Fruit fly (Drosophila melanogaster) whole organism, embryonic: ENCODE results near the gene ebd1.

Experiments used
- Abd-B ChIP-seq: fragments of 200-800 bp; sonication (Bioruptor generic); optimal IDR thresholded peaks from 2 replicates; lab custom pipeline; 2018; ENCODE audit warnings: missing biosample characterization, mild to moderate bottlenecking, missing genetic modification characterization, moderate library complexity
- Asciz ChIP-seq: fragments of 200-800 bp; sonication (Bioruptor generic); optimal IDR thresholded peaks from 2 replicates; lab custom pipeline; 2017; ENCODE audit warnings: missing biosample characterization, mild to moderate bottlenecking, missing genetic modification characterization, missing genetic modification reagents
- Atf6 ChIP-seq: fragments of 200-800 bp; sonication (Bioruptor generic); IDR thresholded peaks from 2 replicates; pipeline ENCODE4 v1.3.6; 2022; ENCODE audit warnings: missing biosample characterization, missing genetic modification characterization
- Bdp1 ChIP-seq: fragments of 200-800 bp; sonication (Bioruptor generic); optimal IDR thresholded peaks from 3 replicates; lab custom pipeline; 2016; ENCODE audit warnings: missing biosample characterization, missing genetic modification characterization
- BtbVII ChIP-seq: fragments of 200-800 bp; sonication (Bioruptor generic); optimal IDR thresholded peaks from 3 replicates; lab custom pipeline; 2017; ENCODE audit warnings: missing biosample characterization, mild to moderate bottlenecking, missing genetic modification characterization
- CG10267 ChIP-seq: fragments of 200-800 bp; sonication (Bioruptor generic); optimal IDR thresholded peaks from 2 replicates; lab custom pipeline; 2018; ENCODE audit warnings: missing biosample characterization, mild to moderate bottlenecking, missing genetic modification characterization, moderate library complexity
- CG10462 ChIP-seq: fragments of 200-800 bp; sonication (Bioruptor generic); optimal IDR thresholded peaks from 2 replicates; lab custom pipeline; 2016; ENCODE audit warnings: missing biosample characterization, missing genetic modification characterization
- CG10565 ChIP-seq: fragments of 200-800 bp; sonication (Bioruptor generic); optimal IDR thresholded peaks from 3 replicates; lab custom pipeline; 2016; ENCODE audit warnings: missing biosample characterization, mild to moderate bottlenecking, missing genetic modification characterization
- CG11504 ChIP-seq: fragments of 200-800 bp; sonication (Bioruptor generic); optimal IDR thresholded peaks from 3 replicates; lab custom pipeline; 2019; ENCODE audit warnings: missing biosample characterization, mild to moderate bottlenecking, missing genetic modification characterization, moderate library complexity
- CG12942 ChIP-seq: fragments of 200-800 bp; sonication (Bioruptor generic); optimal IDR thresholded peaks from 3 replicates; lab custom pipeline; 2016; ENCODE audit warnings: missing biosample characterization, missing genetic modification characterization
- CG13296 ChIP-seq: fragments of 200-800 bp; sonication (Bioruptor generic); optimal IDR thresholded peaks from 3 replicates; lab custom pipeline; 2018; ENCODE audit warnings: missing biosample characterization, mild to moderate bottlenecking, missing genetic modification characterization
- CG14014 ChIP-seq: fragments of 200-800 bp; sonication (Bioruptor generic); IDR thresholded peaks from 2 replicates; pipeline ENCODE4 v1.3.6; 2022; ENCODE audit warnings: missing biosample characterization, missing genetic modification characterization
- CG14710 ChIP-seq: fragments of 200-800 bp; sonication (Bioruptor generic); optimal IDR thresholded peaks from 3 replicates; lab custom pipeline; 2019; ENCODE audit warnings: missing biosample characterization, mild to moderate bottlenecking, missing genetic modification characterization, moderate library complexity
- CG15269 ChIP-seq: fragments of 200-800 bp; sonication (Bioruptor generic); optimal IDR thresholded peaks from 2 replicates; lab custom pipeline; 2018; ENCODE audit warnings: missing biosample characterization, mild to moderate bottlenecking, missing genetic modification characterization, moderate library complexity
- CG15479 ChIP-seq: fragments of 200-800 bp; sonication (Bioruptor generic); optimal IDR thresholded peaks from 3 replicates; lab custom pipeline; 2019; ENCODE audit warnings: missing biosample characterization, mild to moderate bottlenecking, missing genetic modification characterization, moderate library complexity
- CG1647 ChIP-seq: fragments of 200-800 bp; sonication (Bioruptor generic); optimal IDR thresholded peaks from 3 replicates; lab custom pipeline; 2016; ENCODE audit warnings: missing biosample characterization, missing genetic modification characterization
- CG16815 ChIP-seq: fragments of 200-800 bp; sonication (Bioruptor generic); optimal IDR thresholded peaks from 3 replicates; lab custom pipeline; 2017; ENCODE audit warnings: missing biosample characterization, mild to moderate bottlenecking, missing genetic modification characterization
- CG17385 ChIP-seq: fragments of 200-800 bp; sonication (Bioruptor generic); optimal IDR thresholded peaks from 3 replicates; lab custom pipeline; 2018; ENCODE audit warnings: missing biosample characterization, mild to moderate bottlenecking, missing genetic modification characterization
- CG17829 ChIP-seq: fragments of 200-800 bp; optimal IDR thresholded peaks from 2 replicates; lab custom pipeline; 2019; ENCODE audit warnings: missing biosample characterization, mild to moderate bottlenecking, missing genetic modification characterization, moderate library complexity
- CG31224 ChIP-seq: fragments of 200-800 bp; sonication (Bioruptor generic); IDR thresholded peaks from 2 replicates; pipeline ENCODE4 v1.3.6; 2022; ENCODE audit warnings: missing biosample characterization, missing genetic modification characterization
- CG32532 ChIP-seq: fragments of 200-800 bp; sonication (Bioruptor generic); IDR thresholded peaks from 2 replicates; pipeline ENCODE4 v1.3.6; 2022; ENCODE audit warnings: missing biosample characterization, missing genetic modification characterization
- CG4404 ChIP-seq: fragments of 200-800 bp; sonication (Bioruptor generic); IDR thresholded peaks from 2 replicates; pipeline ENCODE4 v1.3.6; 2022; ENCODE audit warnings: missing biosample characterization, missing genetic modification characterization
- CG6765 ChIP-seq: fragments of 200-800 bp; sonication (Bioruptor generic); optimal IDR thresholded peaks from 3 replicates; lab custom pipeline; 2017; ENCODE audit warnings: missing biosample characterization, mild to moderate bottlenecking, missing genetic modification characterization
- CG6791 ChIP-seq: fragments of 200-800 bp; sonication (Bioruptor generic); IDR thresholded peaks from 3 replicates; pipeline ENCODE4 v1.3.6; 2022; ENCODE audit warnings: missing biosample characterization, missing genetic modification characterization; ENCODE audit not compliant: partially characterized antibody
- CG7786 ChIP-seq: fragments of 200-800 bp; sonication (Bioruptor generic); optimal IDR thresholded peaks from 2 replicates; lab custom pipeline; 2016; ENCODE audit warnings: missing biosample characterization, missing genetic modification characterization
- CG9876 ChIP-seq: fragments of 200-800 bp; sonication (Bioruptor generic); optimal IDR thresholded peaks from 2 replicates; lab custom pipeline; 2016; ENCODE audit warnings: missing biosample characterization, missing genetic modification characterization
- Drgx ChIP-seq: fragments of 200-800 bp; sonication (Bioruptor generic); IDR thresholded peaks from 2 replicates; pipeline ENCODE4 v1.3.6; 2022; ENCODE audit warnings: missing biosample characterization, missing genetic modification characterization
- Elba2 ChIP-seq: fragments of 200-800 bp; sonication (Bioruptor generic); optimal IDR thresholded peaks from 3 replicates; lab custom pipeline; 2016; ENCODE audit warnings: missing biosample characterization, missing genetic modification characterization
- Fer2 ChIP-seq: fragments of 200-800 bp; sonication (Bioruptor generic); optimal IDR thresholded peaks from 2 replicates; lab custom pipeline; 2018; ENCODE audit warnings: missing biosample characterization, mild to moderate bottlenecking, missing genetic modification characterization, moderate library complexity
- Myb ChIP-seq: fragments of 200-800 bp; sonication (Bioruptor generic); optimal IDR thresholded peaks from 2 replicates; lab custom pipeline; 2016; ENCODE audit warnings: missing biosample characterization, missing genetic modification characterization
- Scr ChIP-seq: fragments of 200-800 bp; sonication (Bioruptor generic); IDR thresholded peaks from 2 replicates; pipeline ENCODE4 v1.3.6; 2022; ENCODE audit warnings: missing biosample characterization, missing genetic modification characterization; ENCODE audit not compliant: partially characterized antibody
- Sry-δ ChIP-seq: fragments of 200-800 bp; sonication (Bioruptor generic); optimal IDR thresholded peaks from 2 replicates; lab custom pipeline; 2016; ENCODE audit warnings: missing biosample characterization, missing genetic modification characterization
- ap ChIP-seq: fragments of 200-800 bp; sonication (Bioruptor generic); IDR thresholded peaks from 2 replicates; pipeline ENCODE4 v1.3.6; 2022; ENCODE audit warnings: missing biosample characterization, missing genetic modification characterization
- ara ChIP-seq: fragments of 200-800 bp; sonication (Bioruptor generic); IDR thresholded peaks from 2 replicates; pipeline ENCODE4 v1.3.6; 2022; ENCODE audit warnings: missing biosample characterization, missing genetic modification characterization
- crp ChIP-seq, 2 experiments: fragments of 200-800 bp; sonication (Bioruptor generic); optimal IDR thresholded peaks; 2 replicates in 1 of 2; 3 replicates in 1 of 2; lab custom pipeline; 2017; ENCODE audit warnings: missing biosample characterization in 2 of 2, missing genetic modification characterization in 2 of 2, mild to moderate bottlenecking in 1 of 2, moderate library complexity in 1 of 2
- cwo ChIP-seq: fragments of 200-800 bp; sonication (Bioruptor generic); optimal IDR thresholded peaks from 3 replicates; lab custom pipeline; 2017; ENCODE audit warnings: missing biosample characterization, missing genetic modification characterization, mild to moderate bottlenecking, moderate library complexity, missing genetic modification reagents
- dati ChIP-seq: fragments of 200-800 bp; sonication (Bioruptor generic); IDR thresholded peaks from 2 replicates; pipeline ENCODE4 v1.3.6; 2022; ENCODE audit warnings: missing biosample characterization, missing genetic modification characterization
- eyg ChIP-seq: fragments of 200-800 bp; sonication (Bioruptor generic); optimal IDR thresholded peaks from 3 replicates; lab custom pipeline; 2016; ENCODE audit warnings: missing biosample characterization, missing genetic modification characterization
- fd3F ChIP-seq: fragments of 200-800 bp; sonication (Bioruptor generic); optimal IDR thresholded peaks from 2 replicates; lab custom pipeline; 2018; ENCODE audit warnings: missing biosample characterization, mild to moderate bottlenecking, missing genetic modification characterization, moderate library complexity
- gsb ChIP-seq: fragments of 200-800 bp; sonication (Bioruptor generic); IDR thresholded peaks from 2 replicates; pipeline ENCODE4 v1.3.6; 2022; ENCODE audit warnings: missing biosample characterization, missing genetic modification characterization
- her ChIP-seq: fragments of 200-800 bp; sonication (Bioruptor generic); optimal IDR thresholded peaks from 2 replicates; lab custom pipeline; 2016; ENCODE audit warnings: missing biosample characterization, missing genetic modification characterization
- hth ChIP-seq: fragments of >200 bp; optimal IDR thresholded peaks from 2 replicates; lab custom pipeline; 2017; ENCODE audit warnings: inconsistent platforms
- knrl ChIP-seq: fragments of 200-800 bp; sonication (Bioruptor generic); IDR thresholded peaks from 3 replicates; pipeline ENCODE4 v1.3.6; 2022; ENCODE audit warnings: missing biosample characterization, missing genetic modification characterization; ENCODE audit not compliant: partially characterized antibody
- lmd ChIP-seq: fragments of 200-800 bp; sonication (Bioruptor generic); IDR thresholded peaks from 2 replicates; pipeline ENCODE4 v1.3.6; 2022; ENCODE audit warnings: missing biosample characterization, missing genetic modification characterization
- lola ChIP-seq, 3 experiments: fragments of >200 bp in 2 of 3; fragments of 200-800 bp in 1 of 3; sonication (Bioruptor generic) in 1 of 3; optimal IDR thresholded peaks; 2 replicates each; lab custom pipeline; 2017 to 2019; ENCODE audit warnings: missing biosample characterization in 3 of 3, missing genetic modification characterization in 3 of 3, mild to moderate bottlenecking in 1 of 3, moderate library complexity in 1 of 3
- nom ChIP-seq: fragments of 200-800 bp; sonication (Bioruptor generic); optimal IDR thresholded peaks from 2 replicates; lab custom pipeline; 2017; ENCODE audit warnings: missing biosample characterization, missing genetic modification characterization, mild to moderate bottlenecking, moderate library complexity, missing genetic modification reagents
- odd ChIP-seq: fragments of 200-800 bp; sonication (Bioruptor generic); optimal IDR thresholded peaks from 2 replicates; lab custom pipeline; 2017; ENCODE audit warnings: missing biosample characterization, mild to moderate bottlenecking, missing genetic modification characterization
- org-1 ChIP-seq: fragments of 200-800 bp; sonication (Bioruptor generic); optimal IDR thresholded peaks from 2 replicates; lab custom pipeline; 2017; ENCODE audit warnings: missing biosample characterization, missing genetic modification characterization
- wek ChIP-seq: fragments of 200-800 bp; sonication (Bioruptor generic); optimal IDR thresholded peaks from 3 replicates; lab custom pipeline; 2018; ENCODE audit warnings: missing biosample characterization, mild to moderate bottlenecking, missing genetic modification characterization, moderate library complexity

ebd1 gene

DNA sequence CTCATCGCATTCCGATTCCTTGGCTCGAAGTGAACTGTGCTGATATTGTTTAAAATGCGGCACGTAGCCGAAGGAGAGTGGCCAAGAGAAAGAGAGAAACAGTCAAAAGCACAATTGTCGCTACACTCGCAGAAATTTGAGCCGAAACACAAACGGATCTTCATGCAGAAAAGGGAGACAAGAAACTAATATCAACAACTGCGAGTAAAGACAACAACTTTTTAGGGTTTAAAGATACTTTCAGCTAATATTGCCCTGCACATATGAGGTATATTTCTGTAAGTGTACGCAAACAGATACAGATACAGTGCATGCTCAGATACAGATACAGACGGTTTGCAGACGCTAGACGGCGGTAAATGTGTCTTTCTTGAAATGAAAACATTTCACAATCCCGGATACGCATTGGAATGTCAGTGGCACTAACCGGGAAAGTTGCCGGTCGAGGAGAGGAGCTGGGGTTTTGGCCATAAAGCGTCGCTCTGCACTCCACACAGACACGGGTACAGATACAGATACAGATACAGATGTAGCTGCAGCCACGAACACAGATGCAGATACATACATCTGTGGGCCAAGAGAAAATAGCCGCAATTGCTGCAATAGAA lies 41.1 kb downstream of the ebd1 start (continued):
- TF ChIP-seq Myb (GFP tag; lab: Kevin White, UChicago) (peak; percentile 61), lola (GFP tag; optimal IDR thresholded peaks at IDR 0.05; lab: Kevin White, UChicago) (peak in 1 of 3 experiments; percentile 69), Scr (no peak), ara (GFP tag; lab: Robert Waterston, UW) (peak; percentile 91), knrl (no peak), Bdp1 (GFP tag; lab: Kevin White, UChicago) (peak; percentile 76), CG7786 (GFP tag; lab: Kevin White, UChicago) (peak; percentile 87), nom (GFP tag; lab: Kevin White, UChicago) (peak; percentile 17), CG4404 (GFP tag; lab: Robert Waterston, UW) (peak; percentile 40; the same call in 1 of the 2 replicates), CG10462 (peak; percentile 80), CG9876 (GFP tag; lab: Kevin White, UChicago) (peak; percentile 89), CG10565 (GFP tag; lab: Kevin White, UChicago) (peak; percentile 66), Fer2 (tag; lab: Kevin White, UChicago) (no peak), eyg (GFP tag; lab: Kevin White, UChicago) (peak; percentile 75), cwo (GFP tag; lab: Kevin White, UChicago) (peak; percentile 67), CG16815 (GFP tag; lab: Kevin White, UChicago) (peak; percentile 68), ap (GFP tag; lab: Robert Waterston, UW) (peak; percentile 84), CG32532 (GFP tag; lab: Robert Waterston, UW) (peak; percentile 73), CG15269 (tag; lab: Kevin White, UChicago) (peak; percentile 87), gsb (GFP tag; lab: Robert Waterston, UW) (peak; percentile 51), Abd-B (GFP tag; lab: Kevin White, UChicago) (peak; percentile 79), BtbVII (GFP tag; lab: Kevin White, UChicago) (peak; percentile 55), org-1 (peak; percentile 84), Drgx (peak; percentile 94), wek (GFP tag; lab: Kevin White, UChicago) (peak; percentile 69), CG17829 (tag; lab: Kevin White, UChicago) (peak; percentile 89), CG10267 (tag; lab: Kevin White, UChicago) (peak; percentile 77), crp (GFP tag; optimal IDR thresholded peaks at IDR 0.05; lab: Kevin White, UChicago) (peak in 1 of 2 experiments; percentile 42), CG15479 (no peak), Atf6 (GFP tag; lab: Robert Waterston, UW) (peak; percentile 64; the same call in 1 of the 2 replicates), Elba2 (no peak), CG11504 (peak; percentile 92), Sry-δ (peak; percentile 55), CG14710 (peak; percentile 80), lmd (GFP tag; lab: Robert Waterston, UW) (peak; percentile 81), fd3F (peak; percentile 62), CG13296 (GFP tag; lab: Kevin White, UChicago) (peak; percentile 64), CG6791 (GFP tag; lab: Robert Waterston, UW) (no peak), CG12942 (GFP tag; lab: Kevin White, UChicago) (peak; percentile 87), CG6765 (GFP tag; lab: Kevin White, UChicago) (peak; percentile 6), CG17385 (peak; percentile 79), hth (lab: Kevin White, UChicago) (no peak), CG14014 (GFP tag; lab: Robert Waterston, UW) (peak; percentile 76), Asciz (GFP tag; lab: Kevin White, UChicago) (peak; percentile 90), odd (GFP tag; lab: Kevin White, UChicago) (peak; percentile 75), dati (peak; percentile 88), her (GFP tag; lab: Kevin White, UChicago) (peak; percentile 88), CG31224 (peak; percentile 60), CG1647 (peak; percentile 75)
